Fruit fly (Drosophila melanogaster) whole organism, wandering third instar larva: ENCODE results near the gene Ns4.

ENCODE experiments used
- Dfd ChIP-seq: fragments of >200 bp; optimal IDR thresholded peaks from 2 replicates; lab custom pipeline; 2017; ENCODE audit warnings: missing biosample characterization, missing genetic modification characterization
- HLH106 ChIP-seq: fragments of 200-800 bp; optimal IDR thresholded peaks from 3 replicates; lab custom pipeline; 2019; ENCODE audit warnings: missing biosample characterization, mild to moderate bottlenecking, missing genetic modification characterization, moderate library complexity
- Hr78 ChIP-seq: fragments of >200 bp; optimal IDR thresholded peaks from 2 replicates; lab custom pipeline; 2017; ENCODE audit warnings: missing biosample characterization, missing genetic modification characterization
- Hr83 ChIP-seq: fragments of 200-300 bp; sonication (Bioruptor generic); optimal IDR thresholded peaks from 2 replicates; lab custom pipeline; 2016; ENCODE audit warnings: missing biosample characterization, mild to moderate bottlenecking, missing genetic modification characterization, moderate library complexity; ENCODE audit not compliant: poor library complexity, severe bottlenecking
- Jra ChIP-seq: sonication (Bioruptor generic); optimal IDR thresholded peaks from 2 replicates; lab custom pipeline; 2016; ENCODE audit warnings: missing biosample characterization, missing genetic modification characterization
- OdsH ChIP-seq: fragments of 200-800 bp; sonication (Bioruptor generic); optimal IDR thresholded peaks from 2 replicates; lab custom pipeline; 2016; ENCODE audit warnings: missing biosample characterization, mild to moderate bottlenecking, missing genetic modification characterization
- br ChIP-seq: fragments of 200-800 bp; sonication (Bioruptor generic); optimal IDR thresholded peaks from 2 replicates; lab custom pipeline; 2016; ENCODE audit warnings: missing biosample characterization, missing genetic modification characterization
- brk ChIP-seq: fragments of 200-800 bp; sonication (Bioruptor generic); optimal IDR thresholded peaks from 2 replicates; lab custom pipeline; 2016; ENCODE audit warnings: missing biosample characterization, mild to moderate bottlenecking, missing genetic modification characterization
- fru ChIP-seq: fragments of 200-800 bp; sonication (Bioruptor generic); optimal IDR thresholded peaks from 3 replicates; lab custom pipeline; 2016; ENCODE audit warnings: missing biosample characterization, mild to moderate bottlenecking, missing genetic modification characterization
- h ChIP-seq: fragments of 200-800 bp; sonication (Bioruptor generic); optimal IDR thresholded peaks from 3 replicates; lab custom pipeline; 2016; ENCODE audit warnings: missing biosample characterization, mild to moderate bottlenecking, missing genetic modification characterization
- jim ChIP-seq: fragments of 175-275, 200-325 bp; sonication (Bioruptor generic); optimal IDR thresholded peaks from 2 replicates; lab custom pipeline; 2016; ENCODE audit warnings: missing biosample characterization, mild to moderate bottlenecking, missing genetic modification characterization
- psq ChIP-seq: fragments of 200-800 bp; sonication (Bioruptor generic); optimal IDR thresholded peaks from 3 replicates; lab custom pipeline; 2017; ENCODE audit warnings: missing biosample characterization, mild to moderate bottlenecking, missing genetic modification characterization, moderate library complexity
- rgr ChIP-seq: fragments of 200-800 bp; sonication (Bioruptor generic); optimal IDR thresholded peaks from 3 replicates; lab custom pipeline; 2016; ENCODE audit warnings: missing biosample characterization, mild to moderate bottlenecking, missing genetic modification characterization
- usp ChIP-seq: fragments of >200 bp; optimal IDR thresholded peaks from 2 replicates; lab custom pipeline; 2017; ENCODE audit warnings: missing biosample characterization, missing genetic modification characterization

DNA sequence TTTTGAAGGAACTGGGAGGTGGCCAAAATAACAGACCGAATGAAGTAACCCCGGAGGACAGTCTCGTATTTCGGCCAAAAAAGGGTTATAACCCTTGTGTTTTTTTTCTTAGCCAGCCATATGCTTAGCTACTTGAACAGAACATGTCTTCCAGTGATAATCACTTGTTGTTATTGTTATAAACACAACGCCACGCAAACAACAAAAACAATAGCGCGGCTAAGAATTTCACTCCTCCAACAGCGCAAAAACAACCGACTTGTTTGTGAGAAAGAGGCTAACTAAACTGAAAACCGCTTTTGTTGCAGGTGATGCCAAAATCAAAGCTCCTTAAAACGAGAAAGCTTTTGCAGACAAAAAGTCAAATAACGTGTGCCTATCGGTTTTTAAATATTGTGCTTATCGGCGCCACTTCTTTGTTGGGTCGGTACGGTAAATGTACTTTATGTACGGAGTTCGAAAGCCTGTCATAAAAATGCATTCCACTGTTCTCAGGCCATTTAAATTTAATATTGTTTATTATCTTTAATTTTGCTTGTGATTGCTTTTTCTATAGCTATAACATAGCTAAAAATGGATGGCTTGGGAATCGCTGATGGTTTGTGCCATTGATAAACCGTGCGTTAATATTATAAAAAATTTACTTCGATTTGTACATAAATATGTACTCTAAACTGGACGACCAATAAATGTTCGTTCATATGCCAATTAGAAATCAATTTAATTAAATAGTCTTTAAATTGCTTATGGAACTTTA lies 44.7 kb downstream of the Ns4 start, which contains the start of gene vari:
- TF ChIP-seq br = no peak
- no peak for TF ChIP-seq Hr78 (GFP tag; lab: Kevin White, UChicago)
- no peak for TF ChIP-seq HLH106 (tag; lab: Kevin White, UChicago)
- no peak for TF ChIP-seq usp (GFP tag; lab: Kevin White, UChicago)
- TF ChIP-seq Jra (GFP tag; lab: Kevin White, UChicago) = no peak
- no peak for TF ChIP-seq psq (GFP tag; lab: Kevin White, UChicago)
- TF ChIP-seq Dfd (GFP tag; lab: Kevin White, UChicago) = no peak
- no peak for TF ChIP-seq Hr83 (GFP tag; lab: Kevin White, UChicago)
- no peak for TF ChIP-seq fru (GFP tag; lab: Kevin White, UChicago)
- no peak for TF ChIP-seq OdsH
- TF ChIP-seq brk (GFP tag; lab: Kevin White, UChicago) = no peak
- no peak for TF ChIP-seq rgr (GFP tag; lab: Kevin White, UChicago)
- no peak for TF ChIP-seq jim
- TF ChIP-seq h (GFP tag; lab: Kevin White, UChicago) = no peak
